Worm (Caenorhabditis elegans) whole organism, young adult: Measurements from ENCODE around the gene gei-15.

ENCODE experiments used
- B0019.2 ChIP-seq: fragments of 200-800 bp; sonication (Bioruptor generic); conservative IDR thresholded peaks from 2 replicates; pipeline ENCODE4 v1.3.6; 2022; ENCODE audit warnings: missing genetic modification reagents, missing genetic modification characterization, missing compliant biosample characterization
- C06A6.2 ChIP-seq: fragments of 200-800 bp; sonication (Bioruptor generic); conservative IDR thresholded peaks from 2 replicates; pipeline ENCODE4 v1.3.6; 2022; ENCODE audit warnings: missing genetic modification characterization, missing compliant biosample characterization
- C17E4.6 ChIP-seq: fragments of 200-800 bp; sonication (Bioruptor generic); IDR thresholded peaks from 2 replicates; pipeline ENCODE4 v1.3.6; 2022; ENCODE audit warnings: missing genetic modification reagents, missing genetic modification characterization, missing compliant biosample characterization
- F23B12.7 ChIP-seq: sonication (generic microtip); optimal IDR thresholded peaks from 2 replicates; lab custom pipeline; 2017; ENCODE audit warnings: missing genetic modification characterization, mild to moderate bottlenecking, missing compliant biosample characterization, antibody characterized with exemption, moderate library complexity; ENCODE audit not compliant: insufficient read depth
- F37B4.10 ChIP-seq: fragments of 200-800 bp; sonication (Bioruptor generic); IDR thresholded peaks from 2 replicates; pipeline ENCODE4 v1.3.6; 2022; ENCODE audit warnings: missing genetic modification characterization, missing compliant biosample characterization
- F55B11.4 ChIP-seq: sonication (generic microtip); optimal IDR thresholded peaks from 2 replicates; lab custom pipeline; 2016; ENCODE audit warnings: missing compliant biosample characterization, missing genetic modification characterization, borderline replicate concordance; ENCODE audit not compliant: insufficient read depth
- T26A5.8 ChIP-seq: sonication (generic microtip); optimal IDR thresholded peaks from 2 replicates; lab custom pipeline; 2016; ENCODE audit warnings: missing genetic modification characterization, missing compliant biosample characterization
- Y53F4B.3 ChIP-seq: fragments of 200-800 bp; sonication (Bioruptor generic); IDR thresholded peaks from 2 replicates; pipeline ENCODE4 v1.3.6; 2022; ENCODE audit warnings: missing genetic modification reagents, missing genetic modification characterization, missing compliant biosample characterization
- Y53G8AR.9 ChIP-seq: fragments of 200-800 bp; sonication (Bioruptor generic); conservative IDR thresholded peaks from 2 replicates; pipeline ENCODE4 v1.3.6; 2022; ENCODE audit warnings: missing genetic modification reagents, missing genetic modification characterization, missing compliant biosample characterization
- Y95B8A.8 ChIP-seq: fragments of 200-800 bp; sonication (Bioruptor generic); IDR thresholded peaks from 2 replicates; pipeline ENCODE4 v1.3.6; 2022; ENCODE audit warnings: missing genetic modification reagents, missing genetic modification characterization, missing compliant biosample characterization
- ZK185.1 ChIP-seq: sonication (generic microtip); optimal IDR thresholded peaks from 2 replicates; lab custom pipeline; 2016; ENCODE audit warnings: mild to moderate bottlenecking, missing genetic modification characterization, missing compliant biosample characterization; ENCODE audit not compliant: poor library complexity, severe bottlenecking
- ama-1 ChIP-seq, 3 experiments: fragments of 150-350 bp in 1 of 3; sonication (generic microtip) in 2 of 3; optimal IDR thresholded peaks; 2 replicates each; lab custom pipeline; 2014 to 2018; ENCODE audit warnings: missing biosample characterization in 2 of 3, missing genetic modification characterization in 2 of 3, missing genetic modification reagents in 2 of 3
- aptf-2 ChIP-seq: fragments of 200-800 bp; sonication (Bioruptor generic); conservative IDR thresholded peaks from 2 replicates; pipeline ENCODE4 v1.3.6; 2022; ENCODE audit warnings: missing genetic modification reagents, missing genetic modification characterization, missing compliant biosample characterization
- atf-7 ChIP-seq: sonication (generic microtip); optimal IDR thresholded peaks from 2 replicates; lab custom pipeline; 2017; ENCODE audit warnings: mild to moderate bottlenecking, missing genetic modification characterization, missing compliant biosample characterization
- attf-3 ChIP-seq: fragments of 200-800 bp; sonication (Bioruptor generic); conservative IDR thresholded peaks from 2 replicates; pipeline ENCODE4 v1.3.6; 2022; ENCODE audit warnings: missing genetic modification reagents, missing genetic modification characterization, missing compliant biosample characterization
- bed-1 ChIP-seq: fragments of 200-800 bp; sonication (Bioruptor generic); IDR thresholded peaks from 2 replicates; pipeline ENCODE4 v1.3.6; 2022; ENCODE audit warnings: missing genetic modification reagents, missing genetic modification characterization, missing compliant biosample characterization
- ccch-3 ChIP-seq: fragments of 200-800 bp; sonication (Bioruptor generic); optimal IDR thresholded peaks from 2 replicates; lab custom pipeline; 2018; ENCODE audit warnings: mild to moderate bottlenecking, missing genetic modification characterization, missing compliant biosample characterization
- ceh-40 ChIP-seq: fragments of 200-800 bp; sonication (Bioruptor generic); IDR thresholded peaks from 2 replicates; pipeline ENCODE4 v1.3.6; 2022; ENCODE audit warnings: missing genetic modification characterization, missing compliant biosample characterization
- ceh-58 ChIP-seq: fragments of 200-800 bp; sonication (Bioruptor generic); IDR thresholded peaks from 2 replicates; pipeline ENCODE4 v1.3.6; 2022; ENCODE audit warnings: missing genetic modification characterization, missing compliant biosample characterization
- ceh-79 ChIP-seq: sonication (generic microtip); optimal IDR thresholded peaks from 2 replicates; lab custom pipeline; 2017; ENCODE audit warnings: mild to moderate bottlenecking, missing genetic modification characterization, missing compliant biosample characterization
- die-1 ChIP-seq: sonication (generic microtip); optimal IDR thresholded peaks from 2 replicates; lab custom pipeline; 2016; ENCODE audit warnings: missing genotype, mild to moderate bottlenecking, missing genetic modification characterization, missing compliant biosample characterization
- dpl-1 ChIP-seq: fragments of 150-350 bp; optimal IDR thresholded peaks from 2 replicates; lab custom pipeline; 2014; ENCODE audit warnings: missing biosample characterization, missing genetic modification reagents, missing genetic modification characterization
- egl-18 ChIP-seq: fragments of 200-800 bp; sonication (Bioruptor generic); IDR thresholded peaks from 2 replicates; pipeline ENCODE4 v1.3.6; 2022; ENCODE audit warnings: missing genetic modification reagents, missing genetic modification characterization, missing compliant biosample characterization
- ekl-4 ChIP-seq: fragments of 200-800 bp; sonication (Bioruptor generic); IDR thresholded peaks from 2 replicates; pipeline ENCODE4 v1.3.6; 2022; ENCODE audit warnings: missing genetic modification reagents, missing genetic modification characterization, missing compliant biosample characterization
- ets-4 ChIP-seq: fragments of 200-800 bp; sonication (Bioruptor generic); optimal IDR thresholded peaks from 2 replicates; lab custom pipeline; 2018; ENCODE audit warnings: mild to moderate bottlenecking, missing genetic modification characterization, missing compliant biosample characterization
- gei-17 ChIP-seq: fragments of 200-800 bp; sonication (Bioruptor generic); optimal IDR thresholded peaks from 2 replicates; lab custom pipeline; 2018; ENCODE audit warnings: mild to moderate bottlenecking, missing genetic modification characterization, missing compliant biosample characterization
- hmg-1.2 ChIP-seq: fragments of 200-800 bp; sonication (Bioruptor generic); IDR thresholded peaks from 2 replicates; pipeline ENCODE4 v1.3.6; 2022; ENCODE audit warnings: missing genetic modification reagents, missing genetic modification characterization, missing compliant biosample characterization
- lag-1 ChIP-seq: fragments of 200-800 bp; sonication (Bioruptor generic); IDR thresholded peaks from 2 replicates; pipeline ENCODE4 v1.3.6; 2022; ENCODE audit warnings: missing genetic modification reagents, missing genetic modification characterization, missing compliant biosample characterization
- lin-35 ChIP-seq, 3 experiments: fragments of 150-350 bp in 2 of 3; sonication (generic microtip) in 1 of 3; optimal IDR thresholded peaks; 2 replicates each; lab custom pipeline; 2014 to 2018; ENCODE audit warnings: missing biosample characterization in 3 of 3, missing genetic modification characterization in 3 of 3, missing genetic modification reagents in 3 of 3
- lin-40 ChIP-seq: sonication (generic microtip); optimal IDR thresholded peaks from 2 replicates; lab custom pipeline; 2016; ENCODE audit warnings: missing genetic modification characterization, mild to moderate bottlenecking, missing compliant biosample characterization, missing genotype, missing genetic modification reagents
- lir-1 ChIP-seq: fragments of 200-800 bp; sonication (Bioruptor generic); conservative IDR thresholded peaks from 2 replicates; pipeline ENCODE4 v1.3.6; 2022; ENCODE audit warnings: missing genetic modification reagents, missing genetic modification characterization, missing compliant biosample characterization
- lsl-1 ChIP-seq: fragments of 200-800 bp; sonication (Bioruptor generic); optimal IDR thresholded peaks from 2 replicates; lab custom pipeline; 2018; ENCODE audit warnings: mild to moderate bottlenecking, missing genetic modification characterization, moderate library complexity, missing compliant biosample characterization
- lsy-27 ChIP-seq: sonication (generic microtip); optimal IDR thresholded peaks from 2 replicates; lab custom pipeline; 2017; ENCODE audit warnings: missing genetic modification characterization, mild to moderate bottlenecking, missing compliant biosample characterization, antibody characterized with exemption, missing genotype, borderline replicate concordance; ENCODE audit not compliant: insufficient read depth
- madf-10 ChIP-seq: sonication (generic microtip); optimal IDR thresholded peaks from 2 replicates; lab custom pipeline; 2016; ENCODE audit warnings: mild to moderate bottlenecking, missing genetic modification characterization, missing compliant biosample characterization
- madf-3 ChIP-seq: fragments of 200-800 bp; sonication (Bioruptor generic); IDR thresholded peaks from 2 replicates; pipeline ENCODE4 v1.3.6; 2022; ENCODE audit warnings: missing genetic modification reagents, missing genetic modification characterization, missing compliant biosample characterization
- madf-6 ChIP-seq: fragments of 200-800 bp; sonication (Bioruptor generic); IDR thresholded peaks from 2 replicates; pipeline ENCODE4 v1.3.6; 2022; ENCODE audit warnings: missing genetic modification reagents, missing genetic modification characterization, missing compliant biosample characterization
- madf-8 ChIP-seq: fragments of 200-800 bp; sonication (Bioruptor generic); conservative IDR thresholded peaks from 2 replicates; pipeline ENCODE4 v1.3.6; 2022; ENCODE audit warnings: missing genetic modification reagents, missing genetic modification characterization, missing compliant biosample characterization
- mcd-1 ChIP-seq: fragments of 200-800 bp; sonication (Bioruptor generic); IDR thresholded peaks from 2 replicates; pipeline ENCODE4 v1.3.6; 2022; ENCODE audit warnings: missing genetic modification reagents, missing genetic modification characterization, missing compliant biosample characterization
- mel-28 ChIP-seq: sonication (generic microtip); optimal IDR thresholded peaks from 2 replicates; lab custom pipeline; 2016; ENCODE audit warnings: borderline replicate concordance, mild to moderate bottlenecking, missing genetic modification characterization, missing compliant biosample characterization
- nhr-80 ChIP-seq: sonication (generic microtip); optimal IDR thresholded peaks from 2 replicates; lab custom pipeline; 2016; ENCODE audit warnings: missing genetic modification characterization, missing compliant biosample characterization
- nhr-90 ChIP-seq: sonication (generic microtip); optimal IDR thresholded peaks from 2 replicates; lab custom pipeline; 2016; ENCODE audit warnings: missing genotype, mild to moderate bottlenecking, missing genetic modification characterization, missing compliant biosample characterization
- pbrm-1 ChIP-seq: fragments of 200-800 bp; sonication (Bioruptor generic); IDR thresholded peaks from 2 replicates; pipeline ENCODE4 v1.3.6; 2022; ENCODE audit warnings: missing genetic modification reagents, missing genetic modification characterization, missing compliant biosample characterization
- pha-4 ChIP-seq: fragments of 150-350 bp; sonication (generic microtip); optimal IDR thresholded peaks from 2 replicates; lab custom pipeline; 2014; ENCODE audit warnings: missing biosample characterization, missing genetic modification reagents, missing genetic modification characterization
- tlf-1 ChIP-seq: fragments of 200-800 bp; sonication (Bioruptor generic); optimal IDR thresholded peaks from 2 replicates; lab custom pipeline; 2018; ENCODE audit warnings: mild to moderate bottlenecking, missing genetic modification characterization, missing compliant biosample characterization
- unc-130 ChIP-seq: sonication (generic microtip); optimal IDR thresholded peaks from 2 replicates; lab custom pipeline; 2016; ENCODE audit warnings: missing genetic modification reagents, missing genetic modification characterization, missing compliant biosample characterization
- unc-62 ChIP-seq: fragments of 150-350 bp; optimal IDR thresholded peaks from 2 replicates; lab custom pipeline; 2014; ENCODE audit warnings: missing biosample characterization, missing genetic modification reagents, missing genetic modification characterization
- ztf-22 ChIP-seq: fragments of 200-800 bp; sonication (Bioruptor generic); optimal IDR thresholded peaks from 2 replicates; lab custom pipeline; 2018; ENCODE audit warnings: mild to moderate bottlenecking, missing genetic modification characterization, moderate library complexity, missing compliant biosample characterization
- ztf-6 ChIP-seq: fragments of 200-800 bp; sonication (Bioruptor generic); IDR thresholded peaks from 2 replicates; pipeline ENCODE4 v1.3.6; 2022; ENCODE audit warnings: missing genetic modification reagents, missing genetic modification characterization, missing compliant biosample characterization

gei-15 gene

DNA sequence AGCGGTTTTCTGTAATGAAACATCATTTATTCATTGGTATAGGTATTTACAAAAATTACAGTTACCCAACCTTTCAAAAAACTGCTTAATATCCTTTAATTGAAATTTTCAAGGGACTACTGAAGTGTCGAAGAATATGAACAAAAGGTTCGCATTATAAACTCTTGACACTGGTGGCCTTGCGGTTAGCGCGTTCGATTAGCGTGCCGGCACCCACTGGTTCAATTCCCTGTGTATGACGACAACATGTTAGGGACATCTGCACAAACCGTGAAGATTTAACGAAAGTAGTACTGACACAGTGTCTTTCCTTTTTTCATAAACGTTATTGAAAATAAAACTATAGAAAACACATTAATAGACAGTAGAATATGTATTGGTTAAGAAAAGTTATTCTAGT, 44.6 kb upstream of the gei-15 start (continued):
- TF ChIP-seq Y53G8AR.9 (GFP tag; lab: Robert Waterston, UW) (peak; percentile 84), unc-62 (GFP tag; lab: Kevin White, UChicago) (no peak), mcd-1 (GFP tag; lab: Robert Waterston, UW) (no peak; the same call in 1 of the 2 replicates), B0019.2 (GFP tag; lab: Robert Waterston, UW) (no peak), Y95B8A.8 (GFP tag; lab: Robert Waterston, UW) (peak; percentile 68; the same call in 1 of the 2 replicates), unc-130 (GFP tag; lab: Kevin White, UChicago) (peak; percentile 6), madf-3 (GFP tag; lab: Robert Waterston, UW) (peak; percentile 75; the same call in 1 of the 2 replicates), F37B4.10 (GFP tag; lab: Robert Waterston, UW) (0 out of 2 replicates have a peak, but pooled peaks have one; percentile 42), egl-18 (no peak), ztf-6 (no peak), ama-1 (optimal IDR thresholded peaks at IDR 0.05; lab: Kevin White, UChicago) (no peak), ama-1 (GFP tag; optimal IDR thresholded peaks at IDR 0.05; lab: Kevin White, UChicago) (peak in 1 of 2 experiments; percentile 94), hmg-1.2 (peak; percentile 83), pha-4 (tag; lab: Kevin White, UChicago) (no peak), ccch-3 (no peak), C17E4.6 (GFP tag; lab: Robert Waterston, UW) (peak; percentile 74), mel-28 (tag; lab: Kevin White, UChicago) (no peak), dpl-1 (no peak), attf-3 (GFP tag; lab: Robert Waterston, UW) (no peak), atf-7 (tag; lab: Kevin White, UChicago) (peak; percentile 58), pbrm-1 (GFP tag; lab: Robert Waterston, UW) (peak; percentile 83), lsl-1 (GFP tag; lab: Kevin White, UChicago) (peak; percentile 39), F23B12.7 (tag; lab: Kevin White, UChicago) (peak; percentile 57), bed-1 (GFP tag; lab: Robert Waterston, UW) (0 out of 2 replicates have a peak, but pooled peaks have one; percentile 66), aptf-2 (GFP tag; lab: Robert Waterston, UW) (no peak), madf-6 (GFP tag; lab: Robert Waterston, UW) (peak; percentile 73), die-1 (tag; lab: Kevin White, UChicago) (peak; percentile 96), lsy-27 (tag; lab: Kevin White, UChicago) (no peak), madf-10 (peak; percentile 81), C06A6.2 (no peak; the same call in 1 of the 2 replicates), tlf-1 (GFP tag; lab: Kevin White, UChicago) (peak; percentile 54), lir-1 (GFP tag; lab: Robert Waterston, UW) (no peak), nhr-90 (peak; percentile 87), ceh-79 (peak; percentile 95), lag-1 (no peak), F55B11.4 (tag; lab: Kevin White, UChicago) (peak; percentile 30), nhr-80 (tag; lab: Kevin White, UChicago) (peak; percentile 44), ceh-58 (GFP tag; lab: Robert Waterston, UW) (peak; percentile 82; the same call in 1 of the 2 replicates), gei-17 (GFP tag; lab: Kevin White, UChicago) (peak; percentile 68), ztf-22 (GFP tag; lab: Kevin White, UChicago) (peak; percentile 65), ekl-4 (GFP tag; lab: Robert Waterston, UW) (peak; percentile 77), ets-4 (GFP tag; lab: Kevin White, UChicago) (peak; percentile 61), madf-8 (GFP tag; lab: Robert Waterston, UW) (no peak), ceh-40 (GFP tag; lab: Robert Waterston, UW) (peak; percentile 80), Y53F4B.3 (GFP tag; lab: Robert Waterston, UW) (no peak), lin-35 (GFP tag; optimal IDR thresholded peaks at IDR 0.05; lab: Kevin White, UChicago) (peak in 1 of 3 experiments; percentile 76), lin-40 (peak; percentile 57), T26A5.8 (tag; lab: Kevin White, UChicago) (peak; percentile 86), ZK185.1 (tag; lab: Kevin White, UChicago) (peak; percentile 65)
